Fruit fly (Drosophila melanogaster): Measurements from ENCODE around the gene CG14692.

DNA sequence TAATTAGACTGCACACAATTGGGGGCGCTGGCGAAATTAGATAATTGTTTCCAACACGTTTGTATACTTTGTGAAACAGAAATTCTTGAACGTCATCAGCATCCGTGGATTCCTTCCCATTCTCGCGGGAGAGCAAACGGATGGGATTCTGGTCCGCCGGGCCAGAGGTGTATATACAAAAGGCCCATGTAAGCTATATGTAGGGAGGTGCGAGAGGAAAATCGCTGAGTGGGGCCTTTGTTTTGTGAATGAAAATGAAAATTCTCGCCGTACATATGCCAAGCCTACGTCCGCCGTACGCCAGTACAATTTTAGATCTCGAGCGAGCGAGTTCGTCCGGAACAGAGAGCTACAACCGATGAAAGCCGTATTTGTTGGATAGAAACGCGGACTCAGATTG, 11.2 kb downstream of the CG14692 start, which contains the start of gene CG14687:
- TF ChIP-seq CG32121 (GFP tag; IDR thresholded peaks at IDR 0.05), result no peak
- no peak for TF ChIP-seq Ets98B (GFP tag; IDR thresholded peaks at IDR 0.05)
- TF ChIP-seq CG15710 (tag; optimal IDR thresholded peaks at IDR 0.05), result no peak
